Worm (Caenorhabditis elegans): ENCODE data around the gene C29F7.1.

The C29F7.1 gene

ce11 chrX:13463793-13464192 is 54.1 kb downstream of the C29F7.1 start, which contains the start of gene F02D10.2:
Gene F02D10.2 (minus strand): TSS chrX:13463893.
- no peak for TF ChIP-seq lin-11 (tag; optimal IDR thresholded peaks at IDR 0.05)
- no peak for TF ChIP-seq aly-2 (tag; optimal IDR thresholded peaks at IDR 0.05)
- TF ChIP-seq unc-55 (GFP tag; optimal IDR thresholded peaks at IDR 0.05), result no peak
- TF ChIP-seq unc-39 (tag; optimal IDR thresholded peaks at IDR 0.05), result no peak
- TF ChIP-seq F13H6.1 (tag; optimal IDR thresholded peaks at IDR 0.05), result no peak
- no peak for TF ChIP-seq unc-62 (GFP tag; optimal IDR thresholded peaks at IDR 0.05)
- TF ChIP-seq mdl-1 (tag; optimal IDR thresholded peaks at IDR 0.05), result no peak
